Worm (Caenorhabditis elegans): ENCODE measurements around the gene mttu-1.

- TF ChIP-seq him-1 (tag; optimal IDR thresholded peaks at IDR 0.05): no peak
- no peak for TF ChIP-seq dao-5 (tag; optimal IDR thresholded peaks at IDR 0.05)
Measured at ce11 chrIV:11307770-11308169, 11.1 kb upstream of the mttu-1 start.

Measured in whole organism, L4/young adult.